Worm (Caenorhabditis elegans) whole organism, young adult: ENCODE results near the gene Y39A1A.20.
A peak's percentile ranks its signal among the peaks of the same experiment; 100 is the strongest.

Experiments used
- F23B12.7 ChIP-seq: sonication (generic microtip); optimal IDR thresholded peaks from 2 replicates; lab custom pipeline; 2017; ENCODE audit warnings: missing genetic modification characterization, mild to moderate bottlenecking, missing compliant biosample characterization, antibody characterized with exemption, moderate library complexity; ENCODE audit not compliant: insufficient read depth
- F39B2.1 ChIP-seq: fragments of 200-800 bp; sonication (Bioruptor generic); IDR thresholded peaks from 2 replicates; pipeline ENCODE4 v1.3.6; 2022; ENCODE audit warnings: missing genetic modification reagents, missing genetic modification characterization, missing compliant biosample characterization
- F57C9.4 ChIP-seq: sonication (generic microtip); optimal IDR thresholded peaks from 2 replicates; lab custom pipeline; 2017; ENCODE audit warnings: mild to moderate bottlenecking, missing genetic modification characterization, missing compliant biosample characterization
- T07F8.4 ChIP-seq: sonication (generic microtip); optimal IDR thresholded peaks from 2 replicates; lab custom pipeline; 2016; ENCODE audit warnings: mild to moderate bottlenecking, missing genetic modification characterization, moderate library complexity, missing compliant biosample characterization
- T26A5.8 ChIP-seq: sonication (generic microtip); optimal IDR thresholded peaks from 2 replicates; lab custom pipeline; 2016; ENCODE audit warnings: missing genetic modification characterization, missing compliant biosample characterization
- Y67H2A.10 ChIP-seq: fragments of 200-800 bp; sonication (Bioruptor generic); conservative IDR thresholded peaks from 2 replicates; pipeline ENCODE4 v1.3.6; 2022; ENCODE audit warnings: missing genetic modification reagents, missing genetic modification characterization, missing compliant biosample characterization
- Y95B8A.8 ChIP-seq: fragments of 200-800 bp; sonication (Bioruptor generic); IDR thresholded peaks from 2 replicates; pipeline ENCODE4 v1.3.6; 2022; ENCODE audit warnings: missing genetic modification reagents, missing genetic modification characterization, missing compliant biosample characterization
- ama-1 ChIP-seq, 3 experiments: fragments of 150-350 bp in 1 of 3; sonication (generic microtip) in 2 of 3; optimal IDR thresholded peaks; 2 replicates each; lab custom pipeline; 2014 to 2018; ENCODE audit warnings: missing biosample characterization in 2 of 3, missing genetic modification characterization in 2 of 3, missing genetic modification reagents in 2 of 3
- atf-7 ChIP-seq: sonication (generic microtip); optimal IDR thresholded peaks from 2 replicates; lab custom pipeline; 2017; ENCODE audit warnings: mild to moderate bottlenecking, missing genetic modification characterization, missing compliant biosample characterization
- attf-5 ChIP-seq: fragments of 200-800 bp; sonication (Bioruptor generic); optimal IDR thresholded peaks from 2 replicates; lab custom pipeline; 2018; ENCODE audit warnings: mild to moderate bottlenecking, missing genetic modification characterization, missing compliant biosample characterization
- attf-6 ChIP-seq: fragments of 200-800 bp; sonication (Bioruptor generic); IDR thresholded peaks from 2 replicates; pipeline ENCODE4 v1.3.6; 2022; ENCODE audit warnings: missing genetic modification reagents, missing genetic modification characterization, missing compliant biosample characterization
- bed-2 ChIP-seq: fragments of 200-800 bp; sonication (Bioruptor generic); IDR thresholded peaks from 2 replicates; pipeline ENCODE4 v1.3.6; 2022; ENCODE audit warnings: missing genetic modification reagents, missing genetic modification characterization, missing compliant biosample characterization
- ceh-27 ChIP-seq: fragments of 200-800 bp; sonication (Bioruptor generic); optimal IDR thresholded peaks from 2 replicates; lab custom pipeline; 2018; ENCODE audit warnings: mild to moderate bottlenecking, missing genetic modification characterization, moderate library complexity, missing compliant biosample characterization
- chd-7 ChIP-seq: sonication (generic microtip); optimal IDR thresholded peaks from 2 replicates; lab custom pipeline; 2016; ENCODE audit warnings: mild to moderate bottlenecking, missing genetic modification characterization, moderate library complexity, missing compliant biosample characterization
- dox-1 ChIP-seq: fragments of 200-800 bp; sonication (Bioruptor generic); IDR thresholded peaks from 2 replicates; pipeline ENCODE4 v1.3.6; 2022; ENCODE audit warnings: missing genetic modification reagents, missing genetic modification characterization, missing compliant biosample characterization
- efl-1 ChIP-seq: fragments of 150-350 bp; optimal IDR thresholded peaks from 2 replicates; lab custom pipeline; 2014; ENCODE audit warnings: missing biosample characterization, missing genetic modification reagents, missing genetic modification characterization
- egl-18 ChIP-seq: fragments of 200-800 bp; sonication (Bioruptor generic); IDR thresholded peaks from 2 replicates; pipeline ENCODE4 v1.3.6; 2022; ENCODE audit warnings: missing genetic modification reagents, missing genetic modification characterization, missing compliant biosample characterization
- fkh-3 ChIP-seq: sonication (generic microtip); optimal IDR thresholded peaks from 2 replicates; lab custom pipeline; 2016; ENCODE audit warnings: mild to moderate bottlenecking, missing genetic modification characterization, missing compliant biosample characterization
- hlh-26 ChIP-seq: fragments of 200-800 bp; sonication (Bioruptor generic); conservative IDR thresholded peaks from 2 replicates; pipeline ENCODE4 v1.3.6; 2022; ENCODE audit warnings: missing genetic modification reagents, missing genetic modification characterization, missing compliant biosample characterization
- hsf-1 ChIP-seq: fragments of 200-800 bp; sonication (Bioruptor generic); IDR thresholded peaks from 2 replicates; pipeline ENCODE4 v1.3.6; 2022; ENCODE audit warnings: missing genetic modification reagents, missing genetic modification characterization, missing compliant biosample characterization
- lin-40 ChIP-seq: sonication (generic microtip); optimal IDR thresholded peaks from 2 replicates; lab custom pipeline; 2016; ENCODE audit warnings: missing genetic modification characterization, mild to moderate bottlenecking, missing compliant biosample characterization, missing genotype, missing genetic modification reagents
- lin-54 ChIP-seq: fragments of 200-800 bp; sonication (Bioruptor generic); optimal IDR thresholded peaks from 2 replicates; lab custom pipeline; 2018; ENCODE audit warnings: mild to moderate bottlenecking, missing genetic modification characterization, missing compliant biosample characterization
- lir-1 ChIP-seq: fragments of 200-800 bp; sonication (Bioruptor generic); conservative IDR thresholded peaks from 2 replicates; pipeline ENCODE4 v1.3.6; 2022; ENCODE audit warnings: missing genetic modification reagents, missing genetic modification characterization, missing compliant biosample characterization
- madf-3 ChIP-seq: fragments of 200-800 bp; sonication (Bioruptor generic); IDR thresholded peaks from 2 replicates; pipeline ENCODE4 v1.3.6; 2022; ENCODE audit warnings: missing genetic modification reagents, missing genetic modification characterization, missing compliant biosample characterization
- mel-28 ChIP-seq: sonication (generic microtip); optimal IDR thresholded peaks from 2 replicates; lab custom pipeline; 2016; ENCODE audit warnings: borderline replicate concordance, mild to moderate bottlenecking, missing genetic modification characterization, missing compliant biosample characterization
- nhr-90 ChIP-seq: sonication (generic microtip); optimal IDR thresholded peaks from 2 replicates; lab custom pipeline; 2016; ENCODE audit warnings: missing genotype, mild to moderate bottlenecking, missing genetic modification characterization, missing compliant biosample characterization
- sptf-2 ChIP-seq: fragments of 200-800 bp; sonication (Bioruptor generic); optimal IDR thresholded peaks from 2 replicates; lab custom pipeline; 2018; ENCODE audit warnings: mild to moderate bottlenecking, missing genetic modification characterization, missing compliant biosample characterization
- unc-130 ChIP-seq: sonication (generic microtip); optimal IDR thresholded peaks from 2 replicates; lab custom pipeline; 2016; ENCODE audit warnings: missing genetic modification reagents, missing genetic modification characterization, missing compliant biosample characterization
- unc-62 ChIP-seq: fragments of 150-350 bp; optimal IDR thresholded peaks from 2 replicates; lab custom pipeline; 2014; ENCODE audit warnings: missing biosample characterization, missing genetic modification reagents, missing genetic modification characterization
- ztf-22 ChIP-seq: fragments of 200-800 bp; sonication (Bioruptor generic); optimal IDR thresholded peaks from 2 replicates; lab custom pipeline; 2018; ENCODE audit warnings: mild to moderate bottlenecking, missing genetic modification characterization, moderate library complexity, missing compliant biosample characterization
- ztf-25 ChIP-seq: fragments of 200-800 bp; sonication (Bioruptor generic); IDR thresholded peaks from 2 replicates; pipeline ENCODE4 v1.3.6; 2022; ENCODE audit warnings: missing genetic modification reagents, missing genetic modification characterization, missing compliant biosample characterization
- ztf-3 ChIP-seq: fragments of 200-800 bp; sonication (Bioruptor generic); optimal IDR thresholded peaks from 2 replicates; lab custom pipeline; 2018; ENCODE audit warnings: mild to moderate bottlenecking, missing genetic modification characterization, missing compliant biosample characterization

Y39A1A.20 gene

ce11 chrIII:10689057-10689456, 11.3 kb downstream of the Y39A1A.20 start, which contains the start of gene Y39A1A.31:
Gene Y39A1A.31 (minus strand): TSS chrIII:10689157.
- TF ChIP-seq F39B2.1 (GFP tag; lab: Robert Waterston, UW) (no peak), ztf-3 (GFP tag; lab: Kevin White, UChicago) (no peak), chd-7 (no peak), madf-3 (GFP tag; lab: Robert Waterston, UW) (no peak), atf-7 (no peak), unc-130 (no peak), fkh-3 (tag; lab: Kevin White, UChicago) (no peak), Y95B8A.8 (GFP tag; lab: Robert Waterston, UW) (no peak), dox-1 (GFP tag; lab: Robert Waterston, UW) (no peak)

- TF ChIP-seq lin-40 (tag; lab: Kevin White, UChicago) (no peak), efl-1 (GFP tag; lab: Kevin White, UChicago) (no peak), bed-2 (GFP tag; lab: Robert Waterston, UW) (no peak), attf-5 (no peak)
Measured at ce11 chrIII:10678971-10679370, 21.4 kb downstream of the Y39A1A.20 start, which contains the start of gene Y39A1A.16. Gene Y39A1A.16 (plus strand): TSS chrIII:10679271.

ce11 chrIII:10678110-10678509, 22.2 kb downstream of the Y39A1A.20 start:
- peak; percentile 94 for TF ChIP-seq hsf-1 (GFP tag; lab: Robert Waterston, UW)

- TF ChIP-seq mel-28 (tag; lab: Kevin White, UChicago) (no peak), lir-1 (GFP tag; lab: Robert Waterston, UW) (no peak), sptf-2 (GFP tag; lab: Kevin White, UChicago) (no peak), bed-2 (GFP tag; lab: Robert Waterston, UW) (no peak)
- TF ChIP-seq, all 124 proteins: peak for 0
Measured at ce11 chrIII:10671894-10672293, 28.5 kb downstream of the Y39A1A.20 start.

ce11 chrIII:10666640-10667039, 33.7 kb downstream of the Y39A1A.20 start:
- TF ChIP-seq sptf-2 (GFP tag; lab: Kevin White, UChicago) (no peak), unc-62 (no peak), hlh-26 (GFP tag; lab: Robert Waterston, UW) (no peak), F57C9.4 (tag; lab: Kevin White, UChicago) (no peak), ztf-22 (no peak), atf-7 (no peak), lin-40 (tag; lab: Kevin White, UChicago) (no peak), madf-3 (GFP tag; lab: Robert Waterston, UW) (no peak), ama-1 (optimal IDR thresholded peaks at IDR 0.05; lab: Kevin White, UChicago) (no peak), ama-1 (GFP tag; optimal IDR thresholded peaks at IDR 0.05; lab: Kevin White, UChicago) (no peak)

ce11 chrIII:10661292-10661691, 39.1 kb downstream of the Y39A1A.20 start:
- TF ChIP-seq attf-6 (GFP tag; lab: Robert Waterston, UW) (no peak), T26A5.8 (no peak), lin-54 (GFP tag; lab: Kevin White, UChicago) (no peak), egl-18 (GFP tag; lab: Robert Waterston, UW) (no peak), T07F8.4 (no peak), nhr-90 (tag; lab: Kevin White, UChicago) (no peak), ceh-27 (GFP tag; lab: Kevin White, UChicago) (no peak), F23B12.7 (tag; lab: Kevin White, UChicago) (no peak), mel-28 (tag; lab: Kevin White, UChicago) (no peak), ztf-25 (GFP tag; lab: Robert Waterston, UW) (no peak), madf-3 (GFP tag; lab: Robert Waterston, UW) (no peak), Y67H2A.10 (GFP tag; lab: Robert Waterston, UW) (no peak)
